Fruit fly (Drosophila melanogaster) whole organism, wandering third instar larva: ENCODE data around the gene CG9777.

Source experiments
- Abd-B ChIP-seq: fragments of >200 bp; optimal IDR thresholded peaks from 2 replicates; lab custom pipeline; 2017; ENCODE audit warnings: missing biosample characterization, missing genetic modification characterization
- br ChIP-seq: fragments of 200-800 bp; sonication (Bioruptor generic); optimal IDR thresholded peaks from 2 replicates; lab custom pipeline; 2016; ENCODE audit warnings: missing biosample characterization, missing genetic modification characterization
- sage ChIP-seq: fragments of 200-800 bp; sonication (Bioruptor generic); optimal IDR thresholded peaks from 2 replicates; lab custom pipeline; 2016; ENCODE audit warnings: missing biosample characterization, mild to moderate bottlenecking, missing genetic modification characterization

DNA sequence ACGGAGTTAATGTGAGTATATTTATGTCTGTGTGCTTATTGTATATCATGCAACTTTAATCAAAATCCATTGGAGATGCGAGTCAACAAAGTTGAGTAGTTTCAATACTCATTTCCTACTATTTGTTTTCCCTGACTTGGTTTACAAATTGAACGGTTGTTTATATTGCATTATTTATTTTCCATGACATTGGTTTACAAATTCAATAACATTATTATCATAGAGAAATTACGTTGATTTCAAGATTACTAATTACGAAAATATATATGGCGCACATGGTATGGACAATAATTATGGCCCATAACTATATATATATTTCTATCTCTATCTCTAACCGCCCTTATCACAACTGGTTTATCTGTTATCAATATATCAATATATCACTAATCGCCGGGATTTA, 28.6 kb upstream of the CG9777 start:
- no peak for TF ChIP-seq sage (GFP tag; lab: Kevin White, UChicago)
- TF ChIP-seq br: no peak
- TF ChIP-seq Abd-B (GFP tag; lab: Kevin White, UChicago): no peak
